Fruit fly (Drosophila melanogaster) whole organism, embryonic: ENCODE results near the gene RabX5.
A peak's percentile ranks its signal among the peaks of the same experiment; 100 is the strongest.

Source experiments
- Adf1 ChIP-seq: fragments of 200-800 bp; sonication (Bioruptor generic); IDR thresholded peaks from 2 replicates; pipeline ENCODE4 v1.3.6; 2022; ENCODE audit warnings: missing biosample characterization, missing genetic modification characterization
- Awh ChIP-seq: fragments of 200-800 bp; sonication (Bioruptor generic); IDR thresholded peaks from 2 replicates; pipeline ENCODE4, ENCODE4 v1.3.6; 2022; ENCODE audit warnings: missing biosample characterization, missing genetic modification characterization
- CG10462 ChIP-seq: fragments of 200-800 bp; sonication (Bioruptor generic); optimal IDR thresholded peaks from 2 replicates; lab custom pipeline; 2016; ENCODE audit warnings: missing biosample characterization, missing genetic modification characterization
- CG12769 ChIP-seq: fragments of 200-800 bp; sonication (Bioruptor generic); optimal IDR thresholded peaks from 2 replicates; lab custom pipeline; 2019; ENCODE audit warnings: missing biosample characterization, mild to moderate bottlenecking, missing genetic modification characterization, moderate library complexity
- CG15269 ChIP-seq: fragments of 200-800 bp; sonication (Bioruptor generic); optimal IDR thresholded peaks from 2 replicates; lab custom pipeline; 2018; ENCODE audit warnings: missing biosample characterization, mild to moderate bottlenecking, missing genetic modification characterization, moderate library complexity
- CG17612 ChIP-seq: fragments of 200-800 bp; sonication (Bioruptor generic); IDR thresholded peaks from 2 replicates; pipeline ENCODE4 v1.3.6; 2022; ENCODE audit warnings: missing biosample characterization, missing genetic modification characterization
- CG2875 ChIP-seq: fragments of 200-800 bp; sonication (Bioruptor generic); optimal IDR thresholded peaks from 2 replicates; lab custom pipeline; 2017; ENCODE audit warnings: missing biosample characterization, mild to moderate bottlenecking, missing genetic modification characterization, missing genetic modification reagents
- CG3065 ChIP-seq: fragments of 200-800 bp; sonication (Bioruptor generic); optimal IDR thresholded peaks from 2 replicates; lab custom pipeline; 2016; ENCODE audit warnings: missing biosample characterization, missing genetic modification characterization
- CG31365 ChIP-seq: fragments of 200-800 bp; sonication (Bioruptor generic); optimal IDR thresholded peaks from 2 replicates; lab custom pipeline; 2018; ENCODE audit warnings: missing biosample characterization, mild to moderate bottlenecking, missing genetic modification characterization
- CG32767 ChIP-seq: fragments of 200-800 bp; sonication (Bioruptor generic); IDR thresholded peaks from 2 replicates; pipeline ENCODE4 v1.3.6; 2022; ENCODE audit warnings: missing biosample characterization, missing genetic modification characterization
- CG4707 ChIP-seq: fragments of 200-800 bp; sonication (Bioruptor generic); optimal IDR thresholded peaks from 2 replicates; lab custom pipeline; 2018; ENCODE audit warnings: missing biosample characterization, mild to moderate bottlenecking, missing genetic modification characterization, moderate library complexity
- CG6175 ChIP-seq: fragments of 200-800 bp; sonication (Bioruptor generic); IDR thresholded peaks from 3 replicates; pipeline ENCODE4 v1.3.6; 2022; ENCODE audit warnings: missing biosample characterization, missing genetic modification characterization
- CG8290 ChIP-seq, 3 experiments: fragments of 200-800 bp; sonication (Bioruptor generic); optimal IDR thresholded peaks; 2 replicates each; lab custom pipeline; 2016 to 2019; ENCODE audit warnings: missing biosample characterization in 3 of 3, missing genetic modification characterization in 3 of 3, mild to moderate bottlenecking in 2 of 3, moderate library complexity in 1 of 3
- CG8765 ChIP-seq: fragments of 200-800 bp; sonication (Bioruptor generic); IDR thresholded peaks from 2 replicates; pipeline ENCODE4 v1.3.6; 2022; ENCODE audit warnings: missing biosample characterization, missing genetic modification characterization
- CG9437 ChIP-seq: fragments of 200-800 bp; sonication (Bioruptor generic); optimal IDR thresholded peaks from 2 replicates; lab custom pipeline; 2018; ENCODE audit warnings: missing biosample characterization, mild to moderate bottlenecking, missing genetic modification characterization
- Deaf1 ChIP-seq: fragments of 200-800 bp; optimal IDR thresholded peaks from 3 replicates; lab custom pipeline; 2019; ENCODE audit warnings: missing biosample characterization, mild to moderate bottlenecking, missing genetic modification characterization, moderate library complexity
- Dfd ChIP-seq, 2 experiments: fragments of >200 bp; optimal IDR thresholded peaks; 2 replicates each; lab custom pipeline; 2017; ENCODE audit warnings: missing biosample characterization in 2 of 2, missing genetic modification characterization in 2 of 2
- Med ChIP-seq: fragments of 200-800 bp; sonication (Bioruptor generic); peaks from one replicate; lab custom pipeline; 2016; ENCODE audit warnings: missing biosample characterization, missing genetic modification characterization, mild to moderate bottlenecking, inconsistent platforms, moderate library complexity
- Stat92E ChIP-seq, 3 experiments: fragments of >200 bp in 2 of 3; fragments of 200-800 bp in 1 of 3; sonication (Bioruptor generic) in 1 of 3; optimal IDR thresholded peaks; 2 replicates each; lab custom pipeline; 2017 to 2019; ENCODE audit warnings: missing biosample characterization in 3 of 3, missing genetic modification characterization in 3 of 3, mild to moderate bottlenecking in 1 of 3, moderate library complexity in 1 of 3
- Taf1 ChIP-seq: fragments of 200-800 bp; sonication (Bioruptor generic); IDR thresholded peaks from 2 replicates; pipeline ENCODE4 v1.3.6; 2022; ENCODE audit warnings: missing biosample characterization, missing genetic modification characterization
- ab ChIP-seq: fragments of 200-800 bp; sonication (Bioruptor generic); optimal IDR thresholded peaks from 2 replicates; lab custom pipeline; 2016; ENCODE audit warnings: missing biosample characterization, missing genetic modification characterization
- abd-A ChIP-seq: fragments of 200-800 bp; sonication (Bioruptor generic); optimal IDR thresholded peaks from 3 replicates; lab custom pipeline; 2019; ENCODE audit warnings: missing biosample characterization, mild to moderate bottlenecking, missing genetic modification characterization, moderate library complexity
- chinmo ChIP-seq: fragments of 200-800 bp; sonication (Bioruptor generic); IDR thresholded peaks from 4 replicates; pipeline ENCODE4 v1.3.6; 2022; ENCODE audit warnings: missing biosample characterization, missing genetic modification characterization; ENCODE audit not compliant: partially characterized antibody
- chn ChIP-seq: fragments of 200-800 bp; sonication (Bioruptor generic); optimal IDR thresholded peaks from 2 replicates; lab custom pipeline; 2016; ENCODE audit warnings: missing biosample characterization, missing genetic modification characterization
- ci ChIP-seq: fragments of 200-800 bp; sonication (Bioruptor generic); IDR thresholded peaks from 3 replicates; pipeline ENCODE4 v1.3.6; 2022; ENCODE audit warnings: missing biosample characterization, missing genetic modification characterization
- da ChIP-seq: fragments of 200-800 bp; sonication (Bioruptor generic); optimal IDR thresholded peaks from 2 replicates; lab custom pipeline; 2016; ENCODE audit warnings: missing biosample characterization, missing genetic modification characterization
- fd96Cb ChIP-seq: fragments of 200-800 bp; sonication (Bioruptor generic); optimal IDR thresholded peaks from 2 replicates; lab custom pipeline; 2018; ENCODE audit warnings: missing biosample characterization, mild to moderate bottlenecking, missing genetic modification characterization, moderate library complexity
- grn ChIP-seq: fragments of 200-800 bp; sonication (Bioruptor generic); optimal IDR thresholded peaks from 3 replicates; lab custom pipeline; 2017; ENCODE audit warnings: missing biosample characterization, missing genetic modification characterization
- insv ChIP-seq, 2 experiments: fragments of 200-800 bp; sonication (Bioruptor generic); optimal IDR thresholded peaks; 3 replicates each; lab custom pipeline; 2016 to 2018; ENCODE audit warnings: missing biosample characterization in 2 of 2, missing genetic modification characterization in 2 of 2
- ken ChIP-seq: fragments of 200-800 bp; sonication (Bioruptor generic); IDR thresholded peaks from 3 replicates; pipeline ENCODE4 v1.3.6; 2022; ENCODE audit warnings: missing biosample characterization, missing genetic modification characterization
- kni ChIP-seq: fragments of 200-800 bp; sonication (Bioruptor generic); optimal IDR thresholded peaks from 3 replicates; lab custom pipeline; 2017; ENCODE audit warnings: mild to moderate bottlenecking, missing biosample characterization, missing genetic modification reagents, missing genetic modification characterization
- luna ChIP-seq: fragments of 200-800 bp; sonication (Bioruptor generic); optimal IDR thresholded peaks from 2 replicates; lab custom pipeline; 2016; ENCODE audit warnings: missing biosample characterization, missing genetic modification characterization
- oc ChIP-seq: fragments of 200-800 bp; sonication (Bioruptor generic); optimal IDR thresholded peaks from 2 replicates; lab custom pipeline; 2018; ENCODE audit warnings: missing biosample characterization, mild to moderate bottlenecking, missing genetic modification characterization, moderate library complexity
- onecut ChIP-seq: fragments of 200-800 bp; sonication (Bioruptor generic); IDR thresholded peaks from 2 replicates; pipeline ENCODE4 v1.3.6; 2022; ENCODE audit warnings: missing biosample characterization, missing genetic modification characterization
- pb ChIP-seq: fragments of 200-800 bp; sonication (Bioruptor generic); optimal IDR thresholded peaks from 3 replicates; lab custom pipeline; 2016; ENCODE audit warnings: missing biosample characterization, missing genetic modification characterization
- row ChIP-seq: fragments of 200-800 bp; sonication (Bioruptor generic); IDR thresholded peaks from 3 replicates; pipeline ENCODE4 v1.3.6; 2022; ENCODE audit warnings: missing biosample characterization, missing genetic modification characterization
- sd ChIP-seq: fragments of 200-800 bp; sonication (Bioruptor generic); optimal IDR thresholded peaks from 3 replicates; lab custom pipeline; 2018; ENCODE audit warnings: missing biosample characterization, mild to moderate bottlenecking, missing genetic modification characterization, moderate library complexity
- tgo ChIP-seq: fragments of 200-800 bp; sonication (Bioruptor generic); IDR thresholded peaks from 3 replicates; pipeline ENCODE4 v1.3.6; 2022; ENCODE audit warnings: missing biosample characterization, missing genetic modification characterization
- vvl ChIP-seq: fragments of 200-800 bp; sonication (Bioruptor generic); IDR thresholded peaks from 2 replicates; pipeline ENCODE4 v1.3.6; 2022; ENCODE audit warnings: missing biosample characterization, missing genetic modification characterization
- z ChIP-seq: fragments of 200-800 bp; sonication (Bioruptor generic); IDR thresholded peaks from 3 replicates; pipeline ENCODE4 v1.3.6; 2022; ENCODE audit warnings: missing biosample characterization, missing genetic modification characterization

RabX5 gene

DNA sequence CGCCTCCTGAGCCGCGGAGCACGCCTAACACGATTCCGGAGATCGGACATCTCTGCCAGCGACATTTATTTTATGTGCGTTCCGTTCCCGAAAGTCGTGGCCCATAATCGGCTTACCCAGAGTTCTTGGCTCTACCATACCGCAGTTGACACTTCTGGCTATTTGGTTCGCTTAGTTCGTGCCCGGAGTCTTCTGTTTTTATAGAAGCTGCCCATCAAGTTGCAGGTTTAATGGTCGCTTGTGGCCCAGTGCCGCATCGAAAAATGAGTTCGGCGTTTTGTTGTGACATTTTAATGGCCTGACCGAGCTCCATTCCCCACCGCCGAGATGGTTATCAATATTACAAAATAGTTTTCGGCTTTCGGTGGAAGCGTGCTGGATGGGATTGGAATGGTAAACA is 6.3 kb upstream of the RabX5 start:
- TF ChIP-seq Dfd (GFP tag; optimal IDR thresholded peaks at IDR 0.05; lab: Kevin White, UChicago) (no peak), Stat92E (GFP tag; optimal IDR thresholded peaks at IDR 0.05; lab: Kevin White, UChicago) (peak in 1 of 3 experiments; percentile 36), ken (GFP tag; lab: Robert Waterston, UW) (no peak), CG12769 (tag; lab: Kevin White, UChicago) (peak; percentile 10), grn (peak; percentile 46), CG9437 (GFP tag; lab: Kevin White, UChicago) (no peak), sd (tag; lab: Kevin White, UChicago) (peak; percentile 50), kni (GFP tag; lab: Kevin White, UChicago) (peak; percentile 67), abd-A (tag; lab: Kevin White, UChicago) (peak; percentile 79), fd96Cb (tag; lab: Kevin White, UChicago) (no peak), CG4707 (no peak), CG8765 (no peak)

DNA sequence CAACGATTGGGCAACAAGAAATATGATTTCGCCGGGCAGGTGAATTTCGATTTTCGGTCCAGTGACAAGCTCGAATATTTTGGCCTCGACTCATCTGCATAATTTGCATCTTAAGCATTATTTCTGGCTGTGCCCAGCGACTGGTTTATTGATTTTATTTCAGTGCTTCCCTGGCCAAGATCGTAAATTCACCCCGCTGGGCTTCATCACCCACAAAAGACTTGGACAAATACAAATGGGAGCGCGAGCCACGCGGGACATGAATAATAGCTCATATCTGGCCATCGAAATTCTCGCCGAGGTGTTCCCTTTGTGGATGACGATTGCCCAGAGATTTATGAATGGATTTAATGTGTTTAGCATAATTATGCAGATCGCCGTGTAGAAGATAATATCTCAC is 5.3 kb upstream of the RabX5 start:
- TF ChIP-seq chn (GFP tag; lab: Kevin White, UChicago) (no peak), insv (GFP tag; optimal IDR thresholded peaks at IDR 0.05; lab: Kevin White, UChicago) (no peak), grn (peak; percentile 74), vvl (GFP tag; lab: Robert Waterston, UW) (peak; percentile 76), CG31365 (tag; lab: Kevin White, UChicago) (no peak), da (GFP tag; lab: Kevin White, UChicago) (no peak), onecut (GFP tag; lab: Robert Waterston, UW) (peak; percentile 67), abd-A (tag; lab: Kevin White, UChicago) (peak; percentile 78), CG12769 (tag; lab: Kevin White, UChicago) (peak; percentile 53), sd (tag; lab: Kevin White, UChicago) (peak; percentile 65), oc (tag; lab: Kevin White, UChicago) (peak; percentile 37)

DNA sequence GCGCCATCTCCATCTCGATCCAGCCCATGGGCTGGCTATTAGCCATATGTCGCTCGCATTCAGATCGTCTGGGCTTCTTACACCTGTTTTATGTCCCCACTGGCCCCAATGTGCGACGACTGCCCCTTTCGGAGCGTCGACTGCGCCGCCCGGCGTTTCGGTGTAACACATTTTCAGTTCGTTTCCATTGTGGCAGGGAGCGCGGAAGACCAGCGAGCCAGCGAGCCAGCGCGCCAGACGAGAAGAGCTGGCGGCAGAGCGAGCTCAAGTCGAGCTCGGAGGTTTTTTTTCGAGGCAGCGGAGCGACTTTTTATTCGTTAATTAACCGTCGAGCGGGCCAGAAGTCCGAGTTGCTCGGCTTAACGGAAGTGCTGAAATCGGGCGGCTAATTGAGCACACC is 4.5 kb upstream of the RabX5 start, which contains the start of gene CG7991:
CG7991 (plus strand) TSS at position 329 of the 400 bp plus-strand sequence.
- TF ChIP-seq chinmo (GFP tag; lab: Robert Waterston, UW) (peak; percentile 76; the same call in 1 of the 4 replicates), CG6175 (GFP tag; lab: Robert Waterston, UW) (peak; percentile 90), ab (no peak), CG17612 (GFP tag; lab: Robert Waterston, UW) (no peak), CG32767 (GFP tag; lab: Robert Waterston, UW) (no peak), Awh (GFP tag; lab: Robert Waterston, UW) (peak; percentile 41; the same call in 1 of the 2 replicates), CG15269 (peak; percentile 81), Taf1 (GFP tag; lab: Robert Waterston, UW) (no peak), CG3065 (GFP tag; lab: Kevin White, UChicago) (no peak), CG2875 (GFP tag; lab: Kevin White, UChicago) (no peak), kni (GFP tag; lab: Kevin White, UChicago) (peak; percentile 52), CG12769 (tag; lab: Kevin White, UChicago) (peak; percentile 42), Adf1 (peak; percentile 73), ci (GFP tag; lab: Robert Waterston, UW) (0 out of 3 replicates have a peak, but pooled peaks have one; percentile 15), pb (GFP tag; lab: Kevin White, UChicago) (peak; percentile 2), row (GFP tag; lab: Robert Waterston, UW) (0 out of 3 replicates have a peak, but pooled peaks have one; percentile 16), tgo (GFP tag; lab: Robert Waterston, UW) (no peak), Med (GFP tag; lab: Kevin White, UChicago) (peak; percentile 45), CG10462 (GFP tag; lab: Kevin White, UChicago) (no peak), CG8290 (GFP tag; optimal IDR thresholded peaks at IDR 0.05; lab: Kevin White, UChicago) (no peak), CG8290 (tag; optimal IDR thresholded peaks at IDR 0.05; lab: Kevin White, UChicago) (no peak), luna (GFP tag; lab: Kevin White, UChicago) (no peak), Deaf1 (tag; lab: Kevin White, UChicago) (peak; percentile 52), z (0 out of 3 replicates have a peak, but pooled peaks have one; percentile 21)
